Worm (Caenorhabditis elegans) whole organism, mixed stage, embryonic: ENCODE results near the gene F55A11.7.

Source experiments
- ceh-43 ChIP-seq: fragments of 200-800 bp; sonication (Bioruptor generic); optimal IDR thresholded peaks from 2 replicates; lab custom pipeline; 2018; ENCODE audit warnings: mild to moderate bottlenecking, missing genetic modification characterization, moderate library complexity, missing compliant biosample characterization
- elt-3 ChIP-seq: fragments of 150-350 bp; optimal IDR thresholded peaks from 2 replicates; lab custom pipeline; 2014; ENCODE audit warnings: missing biosample characterization, missing genetic modification characterization
- ham-2 ChIP-seq: fragments of 200-800 bp; sonication (Bioruptor generic); optimal IDR thresholded peaks from 2 replicates; lab custom pipeline; 2018; ENCODE audit warnings: mild to moderate bottlenecking, missing genetic modification characterization, missing compliant biosample characterization
- lin-13 ChIP-seq: fragments of 150-350 bp; optimal IDR thresholded peaks from 2 replicates; lab custom pipeline; 2014; ENCODE audit warnings: missing biosample characterization, missing genetic modification characterization
- unc-62 ChIP-seq: fragments of 150-350 bp; optimal IDR thresholded peaks from 2 replicates; lab custom pipeline; 2014; ENCODE audit warnings: missing biosample characterization, missing genetic modification reagents, missing genetic modification characterization

DNA sequence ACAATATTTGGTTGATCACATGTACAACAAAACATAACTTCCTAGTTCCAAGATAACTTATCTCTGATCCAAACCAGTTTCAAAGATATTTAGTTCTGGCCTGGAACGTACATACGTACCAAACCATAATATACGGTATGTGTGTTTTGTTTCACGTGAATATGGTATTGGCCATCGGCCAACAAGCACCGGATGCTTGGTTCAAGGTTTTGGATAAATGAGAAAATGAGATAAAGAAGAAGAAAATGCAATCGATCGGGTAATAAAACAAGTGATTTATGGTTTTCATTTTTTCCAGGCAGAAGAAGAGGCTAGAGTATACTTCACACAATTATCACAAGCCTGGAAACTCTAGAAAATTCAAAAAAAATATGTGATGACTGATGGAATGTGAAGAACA lies 8.1 kb upstream of the F55A11.7 start:
- TF ChIP-seq ham-2 (GFP tag; lab: Kevin White, UChicago) (no peak), elt-3 (tag; lab: Kevin White, UChicago) (no peak), ceh-43 (no peak), unc-62 (no peak), lin-13 (no peak)
